Fruit fly (Drosophila melanogaster): ENCODE data around the gene AsnS.

AsnS gene

DNA sequence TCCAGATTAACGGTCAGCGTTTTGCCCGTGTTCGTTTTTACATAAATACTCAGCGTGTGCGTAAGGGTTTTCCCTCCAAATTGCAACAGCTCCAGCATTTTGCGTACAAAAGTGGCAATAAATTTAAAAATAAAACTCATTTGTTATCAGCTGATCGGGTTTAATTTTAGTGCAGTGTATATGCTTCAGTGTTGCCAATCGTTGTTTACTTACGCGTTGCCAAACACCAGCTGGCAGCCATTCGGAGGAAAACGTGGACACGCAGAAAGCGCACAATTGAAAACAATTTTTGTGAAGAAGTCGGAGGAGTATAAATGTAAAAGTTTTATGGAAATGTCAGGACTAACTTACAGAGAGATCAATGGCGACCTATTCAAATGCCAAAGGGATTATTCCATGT lies 23.6 kb downstream of the AsnS start, which contains the start of the genes Targ3 and park (continued):
- TF ChIP-seq ERR (GFP tag; optimal IDR thresholded peaks at IDR 0.05) = no peak
- no peak for TF ChIP-seq Eip74EF (GFP tag; optimal IDR thresholded peaks at IDR 0.05)
- peak; percentile 45 for TF ChIP-seq HmgD (GFP tag; optimal IDR thresholded peaks at IDR 0.05)
- TF ChIP-seq zfh1 (GFP tag; IDR thresholded peaks at IDR 0.05) = no peak
- peak; percentile 56 for TF ChIP-seq Hsf (GFP tag; optimal IDR thresholded peaks at IDR 0.05)
- TF ChIP-seq CG13296 (GFP tag; optimal IDR thresholded peaks at IDR 0.05) = peak; percentile 1
- TF ChIP-seq BEAF-32 (GFP tag; optimal IDR thresholded peaks at IDR 0.05) = peak; percentile 33
- no peak for TF ChIP-seq Lpt (GFP tag; optimal IDR thresholded peaks at IDR 0.05)
- no peak for TF ChIP-seq tna (GFP tag; IDR thresholded peaks at IDR 0.05; ENCODE audit: partially characterized antibody)
- TF ChIP-seq Awh (GFP tag; IDR thresholded peaks at IDR 0.05) = no peak
- TF ChIP-seq jing (GFP tag; optimal IDR thresholded peaks at IDR 0.05) = no peak
- peak; percentile 2 for TF ChIP-seq Bdp1 (GFP tag; optimal IDR thresholded peaks at IDR 0.05)
- TF ChIP-seq CG15601 (tag; optimal IDR thresholded peaks at IDR 0.05) = no peak
- TF ChIP-seq Vsx1 (GFP tag; optimal IDR thresholded peaks at IDR 0.05) = no peak
- TF ChIP-seq CG13123 (GFP tag; optimal IDR thresholded peaks at IDR 0.05) = peak; percentile 10
- no peak for TF ChIP-seq CG8290 (GFP tag; optimal IDR thresholded peaks at IDR 0.05)
- TF ChIP-seq CG8290 (tag; optimal IDR thresholded peaks at IDR 0.05) = peak in 1 of 2 experiments; percentile 80
- TF ChIP-seq CG2875 (GFP tag; optimal IDR thresholded peaks at IDR 0.05) = no peak
- peak; percentile 35 for TF ChIP-seq CG2116 (GFP tag; optimal IDR thresholded peaks at IDR 0.05)
- TF ChIP-seq Optix (GFP tag; IDR thresholded peaks at IDR 0.05) = no peak
- peak; percentile 30; the same call in 1 of the 2 replicates for TF ChIP-seq sna (GFP tag; IDR thresholded peaks at IDR 0.05; ENCODE audit: partially characterized antibody)
- peak; percentile 32 for TF ChIP-seq CG33213 (GFP tag; optimal IDR thresholded peaks at IDR 0.05)
- TF ChIP-seq YL-1 (GFP tag; optimal IDR thresholded peaks at IDR 0.05) = peak; percentile 66
- TF ChIP-seq CG31365 (tag; optimal IDR thresholded peaks at IDR 0.05) = no peak
- 0 out of 2 replicates have a peak, but pooled peaks have one; percentile 11 for TF ChIP-seq CG6272 (GFP tag; IDR thresholded peaks at IDR 0.05)
- peak; percentile 2 for TF ChIP-seq Mes4 (GFP tag; optimal IDR thresholded peaks at IDR 0.05)
- TF ChIP-seq grn (GFP tag; optimal IDR thresholded peaks at IDR 0.05) = peak; percentile 31
- peak; percentile 60 for TF ChIP-seq CG12659 (GFP tag; optimal IDR thresholded peaks at IDR 0.05)
- no peak for TF ChIP-seq hbn (GFP tag; IDR thresholded peaks at IDR 0.05; ENCODE audit: partially characterized antibody)
- TF ChIP-seq ap (GFP tag; IDR thresholded peaks at IDR 0.05) = no peak
- no peak for TF ChIP-seq sima (GFP tag; optimal IDR thresholded peaks at IDR 0.05)
- TF ChIP-seq CG9215 (GFP tag; IDR thresholded peaks at IDR 0.05) = no peak
- no peak for TF ChIP-seq ham (GFP tag; IDR thresholded peaks at IDR 0.05)
- peak; percentile 25 for TF ChIP-seq fd64A (GFP tag; optimal IDR thresholded peaks at IDR 0.05)
- peak; percentile 20 for TF ChIP-seq gem (tag; optimal IDR thresholded peaks at IDR 0.05)
- TF ChIP-seq Ets97D (GFP tag; optimal IDR thresholded peaks at IDR 0.05) = peak; percentile 53
- TF ChIP-seq CG6254 (GFP tag; optimal IDR thresholded peaks at IDR 0.05) = no peak
- peak; percentile 48 for TF ChIP-seq Dref (GFP tag; IDR thresholded peaks at IDR 0.05)
- TF ChIP-seq her (GFP tag; optimal IDR thresholded peaks at IDR 0.05) = peak; percentile 30
- 0 out of 3 replicates have a peak, but pooled peaks have one; percentile 9 for TF ChIP-seq otp (GFP tag; IDR thresholded peaks at IDR 0.05)
- TF ChIP-seq Myb (GFP tag; optimal IDR thresholded peaks at IDR 0.05) = peak; percentile 49
- peak in 1 of 2 experiments; percentile 48 for TF ChIP-seq Hr51 (GFP tag; optimal IDR thresholded peaks at IDR 0.05)
- TF ChIP-seq CG12236 (GFP tag; optimal IDR thresholded peaks at IDR 0.05) = no peak
- TF ChIP-seq CG4617 (GFP tag; optimal IDR thresholded peaks at IDR 0.05; ENCODE audit: borderline replicate concordance) = peak; percentile 57
- TF ChIP-seq CG13775 (GFP tag; optimal IDR thresholded peaks at IDR 0.05) = peak; percentile 2
- peak; percentile 86 for TF ChIP-seq pzg (GFP tag; optimal IDR thresholded peaks at IDR 0.05)
- no peak for TF ChIP-seq Blimp-1 (GFP tag; optimal IDR thresholded peaks at IDR 0.05)
- no peak for TF ChIP-seq GATAe (GFP tag; conservative IDR thresholded peaks at IDR 0.05)
- TF ChIP-seq kni (GFP tag; optimal IDR thresholded peaks at IDR 0.05) = no peak
- no peak for TF ChIP-seq Drgx (GFP tag; IDR thresholded peaks at IDR 0.05)
- TF ChIP-seq CG10366 (GFP tag; IDR thresholded peaks at IDR 0.05) = peak; percentile 19; the same call in 1 of the 2 replicates
